Worm (Caenorhabditis elegans): ENCODE results near the gene daao-1.

daao-1 gene

ce11 chrIV:2613011-2613503, 937 bp upstream of the daao-1 start, which contains the start of gene Y69A2AR.28:
TSS of gene Y69A2AR.28 (minus strand) at chrIV:2613061.
- TF ChIP-seq dpl-1 (GFP tag; optimal IDR thresholded peaks at IDR 0.05) (peak; percentile 32), zip-11 (GFP tag; IDR thresholded peaks at IDR 0.05) (no peak), aha-1 (tag) (peak; percentile 5), mes-2 (tag; optimal IDR thresholded peaks at IDR 0.05; ENCODE audit: poor library complexity, severe bottlenecking) (peak; percentile 12), lin-38 (GFP tag; IDR thresholded peaks at IDR 0.05) (peak; percentile 55)

- TF ChIP-seq dmd-9 (GFP tag; IDR thresholded peaks at IDR 0.05) (no peak), spr-3 (GFP tag; optimal IDR thresholded peaks at IDR 0.05) (no peak), ceh-28 (tag; optimal IDR thresholded peaks at IDR 0.05) (peak; percentile 73)
Observed at ce11 chrIV:2616853-2617252, 2.9 kb downstream of the daao-1 start.

- TF ChIP-seq spr-1 (tag; optimal IDR thresholded peaks at IDR 0.05) (no peak), pha-4 (GFP tag; IDR thresholded peaks at IDR 0.05) (no peak), pha-4 (tag; optimal IDR thresholded peaks at IDR 0.05) (no peak), daf-19 (GFP tag; conservative IDR thresholded peaks at IDR 0.05) (no peak), daf-12 (tag; optimal IDR thresholded peaks at IDR 0.05) (no peak), nhr-41 (GFP tag; IDR thresholded peaks at IDR 0.05) (peak; percentile 70; the same call in 1 of the 2 replicates), daf-8 (GFP tag; IDR thresholded peaks at IDR 0.05) (no peak), ces-1 (GFP tag; optimal IDR thresholded peaks at IDR 0.05) (no peak), egl-43 (GFP tag; IDR thresholded peaks at IDR 0.05) (no peak), F26F4.8 (GFP tag; conservative IDR thresholded peaks at IDR 0.05) (no peak), lin-38 (GFP tag; IDR thresholded peaks at IDR 0.05) (no peak), fkh-10 (GFP tag; optimal IDR thresholded peaks at IDR 0.05) (no peak), ceh-62 (tag; optimal IDR thresholded peaks at IDR 0.05) (no peak), ctbp-1 (GFP tag; IDR thresholded peaks at IDR 0.05) (no peak), madf-5 (GFP tag; IDR thresholded peaks at IDR 0.05) (no peak), pqm-1 (tag; optimal IDR thresholded peaks at IDR 0.05) (peak; percentile 86), nhr-76 (tag; optimal IDR thresholded peaks at IDR 0.05) (no peak), set-16 (GFP tag; IDR thresholded peaks at IDR 0.05) (no peak), nhr-77 (tag; optimal IDR thresholded peaks at IDR 0.05) (peak; percentile 61), nhr-48 (tag; optimal IDR thresholded peaks at IDR 0.05) (peak; percentile 72), hmg-1.1 (GFP tag; IDR thresholded peaks at IDR 0.05) (no peak), nhr-28 (tag; optimal IDR thresholded peaks at IDR 0.05) (peak; percentile 51), mxl-2 (GFP tag; conservative IDR thresholded peaks at IDR 0.05) (no peak), vab-7 (GFP tag; IDR thresholded peaks at IDR 0.05) (no peak), dmd-8 (GFP tag; IDR thresholded peaks at IDR 0.05) (no peak), nhr-11 (tag; optimal IDR thresholded peaks at IDR 0.05) (no peak), madf-9 (GFP tag; conservative IDR thresholded peaks at IDR 0.05) (no peak), dmd-6 (GFP tag; IDR thresholded peaks at IDR 0.05) (peak; percentile 86), aha-1 (tag) (peak; percentile 96), mep-1 (tag; optimal IDR thresholded peaks at IDR 0.05) (no peak), hif-1 (tag; optimal IDR thresholded peaks at IDR 0.05) (peak in 1 of 2 experiments; percentile 89), hlh-11 (tag; optimal IDR thresholded peaks at IDR 0.05) (peak; percentile 77), zip-2 (tag; optimal IDR thresholded peaks at IDR 0.05) (no peak), ztf-7 (tag; optimal IDR thresholded peaks at IDR 0.05) (no peak), F37D6.2 (tag; optimal IDR thresholded peaks at IDR 0.05) (no peak), dve-1 (tag; optimal IDR thresholded peaks at IDR 0.05; ENCODE audit: insufficient read depth) (peak; percentile 79), Y48G9A.11 (GFP tag; IDR thresholded peaks at IDR 0.05) (no peak), daf-16 (GFP tag; optimal IDR thresholded peaks at IDR 0.05) (no peak), daf-16 (tag; optimal IDR thresholded peaks at IDR 0.05) (peak; percentile 60), mdl-1 (tag; optimal IDR thresholded peaks at IDR 0.05) (peak in 1 of 2 experiments; percentile 10), ZK546.5 (tag; optimal IDR thresholded peaks at IDR 0.05) (no peak), lir-3 (tag; optimal IDR thresholded peaks at IDR 0.05) (no peak), sdz-12 (GFP tag; optimal IDR thresholded peaks at IDR 0.05) (no peak)
Observed at ce11 chrIV:2618611-2619010, 4.6 kb downstream of the daao-1 start, which contains the start of gene smf-3. TSS of gene smf-3 (plus strand) at chrIV:2618869.
